Fruit fly (Drosophila melanogaster): ENCODE measurements around the gene CG14323.

DNA sequence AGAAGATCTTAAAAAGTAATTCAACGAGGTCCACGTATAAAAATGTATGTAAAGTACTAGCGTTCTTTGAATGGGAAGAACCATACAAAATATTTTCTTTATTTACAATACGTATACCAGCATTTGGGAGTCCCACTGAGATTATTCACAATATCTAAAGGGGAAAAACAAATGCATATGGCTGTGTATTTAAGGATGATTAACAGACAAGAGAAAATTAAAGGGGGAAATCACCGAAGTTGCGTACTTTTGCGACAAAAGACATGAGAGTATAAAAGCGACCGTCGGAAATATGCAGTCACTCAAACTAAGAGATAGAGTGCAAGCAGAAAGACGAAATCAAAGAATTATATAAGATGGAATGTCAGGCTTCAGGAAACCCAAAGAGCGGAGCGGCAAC lies 3.1 kb upstream of the CG14323 start, which contains the start of gene AttD:
- TF ChIP-seq OdsH (GFP tag; optimal IDR thresholded peaks at IDR 0.05) = no peak
- no peak for TF ChIP-seq h (GFP tag; optimal IDR thresholded peaks at IDR 0.05)
- TF ChIP-seq CG9705 (GFP tag; optimal IDR thresholded peaks at IDR 0.05) = no peak
- TF ChIP-seq Myc (optimal IDR thresholded peaks at IDR 0.05) = no peak
- TF ChIP-seq usp (GFP tag; optimal IDR thresholded peaks at IDR 0.05) = no peak
- no peak for TF ChIP-seq br (GFP tag; optimal IDR thresholded peaks at IDR 0.05)

All from whole organism, wandering third instar larva.